Worm (Caenorhabditis elegans) whole organism, L3 larva: ENCODE measurements around the gene oac-22.

Source experiments
- R02D3.7 ChIP-seq: fragments of 150-350 bp; optimal IDR thresholded peaks from 2 replicates; lab custom pipeline; 2014; ENCODE audit warnings: missing biosample characterization, missing genetic modification characterization
- ZK546.5 ChIP-seq: sonication (generic microtip); optimal IDR thresholded peaks from 2 replicates; lab custom pipeline; 2017; ENCODE audit warnings: missing biosample characterization, missing genetic modification characterization
- aly-2 ChIP-seq: fragments of 150-350 bp; optimal IDR thresholded peaks from 2 replicates; lab custom pipeline; 2014; ENCODE audit warnings: missing biosample characterization, missing genetic modification characterization
- ama-1 ChIP-seq: fragments of 150-350 bp; optimal IDR thresholded peaks from 2 replicates; lab custom pipeline; 2018
- ceh-16 ChIP-seq: sonication (generic microtip); optimal IDR thresholded peaks from 2 replicates; lab custom pipeline; 2017; ENCODE audit warnings: missing biosample characterization, missing genetic modification characterization
- ceh-28 ChIP-seq: fragments of 150-350 bp; optimal IDR thresholded peaks from 2 replicates; lab custom pipeline; 2014; ENCODE audit warnings: missing biosample characterization, missing genetic modification reagents, missing genetic modification characterization
- ceh-82 ChIP-seq: fragments of 150-350 bp; optimal IDR thresholded peaks from 2 replicates; lab custom pipeline; 2014; ENCODE audit warnings: missing biosample characterization, missing genetic modification characterization
- ceh-9 ChIP-seq: sonication (generic microtip); optimal IDR thresholded peaks from 2 replicates; lab custom pipeline; 2018; ENCODE audit warnings: missing biosample characterization, missing genetic modification characterization
- daf-12 ChIP-seq: fragments of 150-350 bp; optimal IDR thresholded peaks from 2 replicates; lab custom pipeline; 2014; ENCODE audit warnings: missing biosample characterization, missing genetic modification reagents, missing genetic modification characterization
- egl-27 ChIP-seq: sonication (generic microtip); optimal IDR thresholded peaks from 4 replicates; lab custom pipeline; 2017; ENCODE audit warnings: missing biosample characterization, missing genetic modification reagents, missing genetic modification characterization
- egl-5 ChIP-seq: fragments of 150-350 bp; optimal IDR thresholded peaks from 2 replicates; lab custom pipeline; 2017; ENCODE audit warnings: missing biosample characterization, missing genetic modification reagents, missing genetic modification characterization, inconsistent platforms
- elt-1 ChIP-seq: fragments of 150-350 bp; optimal IDR thresholded peaks from 2 replicates; lab custom pipeline; 2014; ENCODE audit warnings: missing biosample characterization, missing genetic modification characterization
- elt-2 ChIP-seq: sonication (generic microtip); optimal IDR thresholded peaks from 2 replicates; lab custom pipeline; 2016; ENCODE audit warnings: missing genetic modification reagents, mild to moderate bottlenecking, missing genetic modification characterization, missing compliant biosample characterization
- elt-3 ChIP-seq, 3 experiments: fragments of 150-350 bp in 1 of 3; sonication (generic microtip) in 2 of 3; optimal IDR thresholded peaks; 2 replicates in 2 of 3; 4 replicates in 1 of 3; lab custom pipeline; 2014 to 2017; ENCODE audit warnings: missing biosample characterization in 3 of 3, missing genetic modification characterization in 3 of 3
- eor-1 ChIP-seq, 2 experiments: fragments of 150-350 bp; optimal IDR thresholded peaks; 2 replicates each; lab custom pipeline; 2014 to 2018; ENCODE audit warnings: missing biosample characterization in 2 of 2, missing genetic modification characterization in 2 of 2
- fkh-10 ChIP-seq: sonication (generic microtip); optimal IDR thresholded peaks from 2 replicates; lab custom pipeline; 2017; ENCODE audit warnings: missing biosample characterization, missing genetic modification reagents, missing genetic modification characterization
- fkh-2 ChIP-seq: fragments of 150-350 bp; optimal IDR thresholded peaks from 2 replicates; lab custom pipeline; 2014; ENCODE audit warnings: missing biosample characterization, missing genetic modification reagents, missing genetic modification characterization
- fos-1 ChIP-seq: fragments of 150-350 bp; optimal IDR thresholded peaks from 2 replicates; lab custom pipeline; 2014; ENCODE audit warnings: missing biosample characterization, missing genetic modification characterization
- hmg-11 ChIP-seq: sonication (generic microtip); optimal IDR thresholded peaks from 2 replicates; lab custom pipeline; 2016; ENCODE audit warnings: missing genetic modification characterization, missing compliant biosample characterization
- jun-1 ChIP-seq: fragments of 150-350 bp; optimal IDR thresholded peaks from 2 replicates; lab custom pipeline; 2014; ENCODE audit warnings: missing biosample characterization, missing genetic modification reagents, missing genetic modification characterization
- lin-15B ChIP-seq: fragments of 150-350 bp; optimal IDR thresholded peaks from 2 replicates; lab custom pipeline; 2014; ENCODE audit warnings: missing biosample characterization, missing genetic modification characterization
- lin-39 ChIP-seq: fragments of 150-350 bp; optimal IDR thresholded peaks from 2 replicates; lab custom pipeline; 2018; ENCODE audit warnings: missing biosample characterization, missing genetic modification reagents, missing genetic modification characterization
- lsy-12 ChIP-seq: sonication (generic microtip); optimal IDR thresholded peaks from 2 replicates; lab custom pipeline; 2016; ENCODE audit warnings: mild to moderate bottlenecking, missing genetic modification characterization, missing compliant biosample characterization
- mdl-1 ChIP-seq: fragments of 150-350 bp; optimal IDR thresholded peaks from 2 replicates; lab custom pipeline; 2014; ENCODE audit warnings: missing biosample characterization, missing genetic modification characterization
- mml-1 ChIP-seq: fragments of 150-350 bp; sonication (generic microtip); optimal IDR thresholded peaks from 3 replicates; lab custom pipeline; 2014; ENCODE audit warnings: missing biosample characterization, missing genetic modification characterization
- nfya-1 ChIP-seq: sonication (generic microtip); optimal IDR thresholded peaks from 2 replicates; lab custom pipeline; 2017; ENCODE audit warnings: missing genetic modification characterization, mild to moderate bottlenecking, missing compliant biosample characterization, antibody characterized with exemption, moderate library complexity; ENCODE audit not compliant: insufficient read depth
- nhr-11 ChIP-seq: fragments of 150-350 bp; optimal IDR thresholded peaks from 2 replicates; lab custom pipeline; 2014; ENCODE audit warnings: missing biosample characterization, missing genetic modification characterization
- nhr-12 ChIP-seq: fragments of 150-350 bp; optimal IDR thresholded peaks from 2 replicates; lab custom pipeline; 2014; ENCODE audit warnings: missing biosample characterization, missing genetic modification characterization
- nhr-23 ChIP-seq: fragments of 150-350 bp; optimal IDR thresholded peaks from 2 replicates; lab custom pipeline; 2014; ENCODE audit warnings: missing biosample characterization, missing genetic modification reagents, missing genetic modification characterization
- nhr-237 ChIP-seq: fragments of 150-350 bp; optimal IDR thresholded peaks from 2 replicates; lab custom pipeline; 2014; ENCODE audit warnings: missing biosample characterization, missing genetic modification characterization
- nhr-25 ChIP-seq: sonication (generic microtip); optimal IDR thresholded peaks from 2 replicates; lab custom pipeline; 2017; ENCODE audit warnings: missing biosample characterization, missing genetic modification characterization
- nhr-28 ChIP-seq: fragments of 150-350 bp; optimal IDR thresholded peaks from 2 replicates; lab custom pipeline; 2014; ENCODE audit warnings: missing biosample characterization, missing genetic modification characterization
- nhr-43 ChIP-seq: sonication (generic microtip); optimal IDR thresholded peaks from 2 replicates; lab custom pipeline; 2016; ENCODE audit warnings: mild to moderate bottlenecking, missing genetic modification characterization, missing compliant biosample characterization; ENCODE audit not compliant: poor library complexity, severe bottlenecking
- nhr-67 ChIP-seq: fragments of 150-350 bp; optimal IDR thresholded peaks from 2 replicates; lab custom pipeline; 2014; ENCODE audit warnings: missing biosample characterization, missing genetic modification characterization
- nhr-76 ChIP-seq: fragments of 150-350 bp; sonication (generic microtip); optimal IDR thresholded peaks from 5 replicates; lab custom pipeline; 2014; ENCODE audit warnings: missing biosample characterization, missing genetic modification characterization
- nhr-77 ChIP-seq: fragments of 150-350 bp; optimal IDR thresholded peaks from 2 replicates; lab custom pipeline; 2014; ENCODE audit warnings: missing biosample characterization, missing genetic modification characterization
- pha-4 ChIP-seq: fragments of 150-350 bp; optimal IDR thresholded peaks from 2 replicates; lab custom pipeline; 2014; ENCODE audit warnings: missing biosample characterization, missing genetic modification reagents, missing genetic modification characterization
- pqm-1 ChIP-seq: fragments of 150-350 bp; optimal IDR thresholded peaks from 2 replicates; lab custom pipeline; 2017; ENCODE audit warnings: missing biosample characterization, missing genetic modification characterization, inconsistent platforms
- sea-2 ChIP-seq: fragments of 150-350 bp; sonication (generic microtip); optimal IDR thresholded peaks from 4 replicates; lab custom pipeline; 2014; ENCODE audit warnings: missing biosample characterization, missing genetic modification reagents, missing genetic modification characterization
- skn-1 ChIP-seq: fragments of 150-350 bp; optimal IDR thresholded peaks from 2 replicates; lab custom pipeline; 2014; ENCODE audit warnings: missing biosample characterization, missing genetic modification characterization
- snpc-4 ChIP-seq: fragments of 150-350 bp; optimal IDR thresholded peaks from 2 replicates; lab custom pipeline; 2014; ENCODE audit warnings: missing biosample characterization, missing genetic modification characterization
- tbx-2 ChIP-seq: sonication (generic microtip); optimal IDR thresholded peaks from 2 replicates; lab custom pipeline; 2016; ENCODE audit warnings: mild to moderate bottlenecking, missing genetic modification characterization, missing compliant biosample characterization
- unc-39 ChIP-seq: sonication (generic microtip); optimal IDR thresholded peaks from 4 replicates; lab custom pipeline; 2017; ENCODE audit warnings: missing biosample characterization, missing genetic modification characterization
- unc-62 ChIP-seq: fragments of 150-350 bp; sonication (generic microtip); optimal IDR thresholded peaks from 4 replicates; lab custom pipeline; 2014; ENCODE audit warnings: missing biosample characterization, missing genetic modification reagents, missing genetic modification characterization
- zag-1 ChIP-seq: fragments of 150-350 bp; optimal IDR thresholded peaks from 2 replicates; lab custom pipeline; 2014; ENCODE audit warnings: missing biosample characterization, missing genetic modification characterization
- ztf-11 ChIP-seq: fragments of 150-350 bp; optimal IDR thresholded peaks from 2 replicates; lab custom pipeline; 2014; ENCODE audit warnings: missing biosample characterization, missing genetic modification characterization
- ztf-4 ChIP-seq: fragments of 150-350 bp; optimal IDR thresholded peaks from 2 replicates; lab custom pipeline; 2014; ENCODE audit warnings: missing biosample characterization, missing genetic modification characterization

Gene oac-22

DNA sequence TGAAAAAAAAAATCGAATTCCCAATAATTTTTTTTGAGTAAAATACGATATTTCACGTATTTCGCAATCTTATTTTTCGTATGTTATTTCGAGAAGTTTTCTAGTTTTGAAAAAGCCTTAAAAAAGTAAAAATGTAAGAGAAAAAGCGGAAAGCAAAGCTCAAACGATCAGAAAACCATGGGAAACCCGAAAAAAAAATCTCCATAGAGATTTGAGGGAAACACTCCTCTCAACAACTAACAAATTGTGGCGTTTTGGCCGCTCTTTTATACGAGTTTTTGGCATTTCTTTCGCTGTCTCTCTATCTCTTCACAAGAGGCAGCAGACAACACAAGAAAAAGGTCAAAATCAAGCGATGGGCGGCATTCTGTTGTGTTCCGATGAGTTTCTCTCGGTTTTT is 11.1 kb upstream of the oac-22 start:
- TF ChIP-seq tbx-2 (tag; lab: Kevin White, UChicago) = no peak
- TF ChIP-seq nhr-23 (tag; lab: Kevin White, UChicago) = no peak
- no peak for TF ChIP-seq lin-39 (tag; lab: Kevin White, UChicago)
- no peak for TF ChIP-seq elt-1 (tag; lab: Kevin White, UChicago)
- no peak for TF ChIP-seq elt-3 (tag; optimal IDR thresholded peaks at IDR 0.05; lab: Kevin White, UChicago)
- TF ChIP-seq egl-5 (tag; lab: Kevin White, UChicago) = no peak
- no peak for TF ChIP-seq zag-1 (tag; lab: Kevin White, UChicago)
- TF ChIP-seq mdl-1 (tag; lab: Kevin White, UChicago) = no peak
- no peak for TF ChIP-seq R02D3.7 (tag; lab: Kevin White, UChicago)
- TF ChIP-seq nhr-12 (tag; lab: Kevin White, UChicago) = no peak
- peak; percentile 19 for TF ChIP-seq hmg-11 (tag; lab: Kevin White, UChicago)
- TF ChIP-seq daf-12 (tag; lab: Kevin White, UChicago) = no peak
- no peak for TF ChIP-seq ztf-11
- peak; percentile 50 for TF ChIP-seq nhr-25 (tag; lab: Kevin White, UChicago)
- TF ChIP-seq skn-1 (tag; lab: Kevin White, UChicago) = peak; percentile 1
- TF ChIP-seq nhr-67 = no peak
- TF ChIP-seq nhr-43 (tag; lab: Kevin White, UChicago) = no peak
- peak; percentile 23 for TF ChIP-seq fos-1 (tag; lab: Kevin White, UChicago)
- peak; percentile 14 for TF ChIP-seq jun-1
- no peak for TF ChIP-seq ztf-4 (tag; lab: Kevin White, UChicago)
- TF ChIP-seq unc-39 (tag; lab: Kevin White, UChicago) = no peak
- no peak for TF ChIP-seq unc-62 (GFP tag; lab: Kevin White, UChicago)
- TF ChIP-seq lin-15B = peak; percentile 37
- no peak for TF ChIP-seq nhr-76 (tag; lab: Kevin White, UChicago)
- no peak for TF ChIP-seq fkh-2 (tag; lab: Kevin White, UChicago)
- TF ChIP-seq elt-2 = peak; percentile 55
- TF ChIP-seq nhr-28 (tag; lab: Kevin White, UChicago) = no peak
- TF ChIP-seq fkh-10 (GFP tag; lab: Kevin White, UChicago) = no peak
- TF ChIP-seq nfya-1 (tag; lab: Kevin White, UChicago) = peak; percentile 58
- TF ChIP-seq lsy-12 (tag; lab: Kevin White, UChicago) = no peak
- no peak for TF ChIP-seq ZK546.5 (tag; lab: Kevin White, UChicago)
- peak; percentile 44 for TF ChIP-seq pha-4 (tag; lab: Kevin White, UChicago)
- peak; percentile 89 for TF ChIP-seq ama-1 (lab: Kevin White, UChicago)
- no peak for TF ChIP-seq nhr-77 (tag; lab: Kevin White, UChicago)
- no peak for TF ChIP-seq mml-1 (tag; lab: Kevin White, UChicago)
- TF ChIP-seq egl-27 (tag; lab: Kevin White, UChicago) = no peak
- no peak for TF ChIP-seq sea-2 (GFP tag; lab: Kevin White, UChicago)
- TF ChIP-seq snpc-4 (tag; lab: Kevin White, UChicago) = no peak
- TF ChIP-seq ceh-16 (tag; lab: Kevin White, UChicago) = no peak
- no peak for TF ChIP-seq nhr-237 (tag; lab: Kevin White, UChicago)
- TF ChIP-seq pqm-1 = no peak
- TF ChIP-seq ceh-82 (tag; lab: Kevin White, UChicago) = peak; percentile 8
- TF ChIP-seq ceh-28 (tag; lab: Kevin White, UChicago) = no peak
- TF ChIP-seq aly-2 (tag; lab: Kevin White, UChicago) = no peak
- no peak for TF ChIP-seq eor-1 (tag; optimal IDR thresholded peaks at IDR 0.05; lab: Kevin White, UChicago)
- no peak for TF ChIP-seq nhr-11 (tag; lab: Kevin White, UChicago)
- TF ChIP-seq ceh-9 (tag; lab: Kevin White, UChicago) = no peak
